Worm (Caenorhabditis elegans) whole organism, young adult: Measurements from ENCODE around the gene C15H7.3.
A peak's percentile ranks its signal among the peaks of the same experiment; 100 is the strongest.

Experiments used
- B0035.1 ChIP-seq: sonication (generic microtip); optimal IDR thresholded peaks from 2 replicates; lab custom pipeline; 2016; ENCODE audit warnings: missing genetic modification characterization, mild to moderate bottlenecking, missing compliant biosample characterization, missing genotype, missing genetic modification reagents
- B0336.3 ChIP-seq: fragments of 200-800 bp; sonication (Bioruptor generic); IDR thresholded peaks from 2 replicates; pipeline ENCODE4 v1.3.6; 2022; ENCODE audit warnings: missing genetic modification characterization, missing compliant biosample characterization
- F10E7.11 ChIP-seq: sonication (generic microtip); optimal IDR thresholded peaks from 2 replicates; lab custom pipeline; 2017; ENCODE audit warnings: mild to moderate bottlenecking, missing genetic modification characterization, moderate library complexity, missing compliant biosample characterization
- F23B12.7 ChIP-seq: sonication (generic microtip); optimal IDR thresholded peaks from 2 replicates; lab custom pipeline; 2017; ENCODE audit warnings: missing genetic modification characterization, mild to moderate bottlenecking, missing compliant biosample characterization, antibody characterized with exemption, moderate library complexity; ENCODE audit not compliant: insufficient read depth
- F39B2.1 ChIP-seq: fragments of 200-800 bp; sonication (Bioruptor generic); IDR thresholded peaks from 2 replicates; pipeline ENCODE4 v1.3.6; 2022; ENCODE audit warnings: missing genetic modification reagents, missing genetic modification characterization, missing compliant biosample characterization
- F52B5.7 ChIP-seq: sonication (generic microtip); optimal IDR thresholded peaks from 2 replicates; lab custom pipeline; 2016; ENCODE audit warnings: mild to moderate bottlenecking, missing genetic modification characterization, missing compliant biosample characterization
- F57A8.1 ChIP-seq: fragments of 200-800 bp; sonication (Bioruptor generic); optimal IDR thresholded peaks from 2 replicates; lab custom pipeline; 2018; ENCODE audit warnings: mild to moderate bottlenecking, missing genetic modification characterization, moderate library complexity, missing compliant biosample characterization
- K12H6.12 ChIP-seq: fragments of 200-800 bp; sonication (Bioruptor generic); optimal IDR thresholded peaks from 2 replicates; lab custom pipeline; 2018; ENCODE audit warnings: mild to moderate bottlenecking, missing genetic modification characterization, missing compliant biosample characterization
- Y53G8AR.9 ChIP-seq: fragments of 200-800 bp; sonication (Bioruptor generic); conservative IDR thresholded peaks from 2 replicates; pipeline ENCODE4 v1.3.6; 2022; ENCODE audit warnings: missing genetic modification reagents, missing genetic modification characterization, missing compliant biosample characterization
- Y67H2A.10 ChIP-seq: fragments of 200-800 bp; sonication (Bioruptor generic); conservative IDR thresholded peaks from 2 replicates; pipeline ENCODE4 v1.3.6; 2022; ENCODE audit warnings: missing genetic modification reagents, missing genetic modification characterization, missing compliant biosample characterization
- ama-1 ChIP-seq, 3 experiments: fragments of 150-350 bp in 1 of 3; sonication (generic microtip) in 2 of 3; optimal IDR thresholded peaks; 2 replicates each; lab custom pipeline; 2014 to 2018; ENCODE audit warnings: missing biosample characterization in 2 of 3, missing genetic modification characterization in 2 of 3, missing genetic modification reagents in 2 of 3
- atf-7 ChIP-seq: sonication (generic microtip); optimal IDR thresholded peaks from 2 replicates; lab custom pipeline; 2017; ENCODE audit warnings: mild to moderate bottlenecking, missing genetic modification characterization, missing compliant biosample characterization
- attf-5 ChIP-seq: fragments of 200-800 bp; sonication (Bioruptor generic); optimal IDR thresholded peaks from 2 replicates; lab custom pipeline; 2018; ENCODE audit warnings: mild to moderate bottlenecking, missing genetic modification characterization, missing compliant biosample characterization
- ccch-3 ChIP-seq: fragments of 200-800 bp; sonication (Bioruptor generic); optimal IDR thresholded peaks from 2 replicates; lab custom pipeline; 2018; ENCODE audit warnings: mild to moderate bottlenecking, missing genetic modification characterization, missing compliant biosample characterization
- cebp-1 ChIP-seq, 2 experiments: fragments of 200-800 bp in 1 of 2; sonication (Bioruptor generic) in 1 of 2; sonication (generic microtip) in 1 of 2; IDR thresholded peaks in 1 of 2; optimal IDR thresholded peaks in 1 of 2; 2 replicates each; pipeline versions ENCODE4 v1.3.6 to Lab custom; 2017 to 2022; ENCODE audit warnings: missing compliant biosample characterization in 2 of 2, missing genetic modification characterization in 2 of 2, mild to moderate bottlenecking in 1 of 2, missing genetic modification reagents in 1 of 2, moderate library complexity in 1 of 2
- cebp-2 ChIP-seq: fragments of 200-800 bp; sonication (Bioruptor generic); IDR thresholded peaks from 2 replicates; pipeline ENCODE4 v1.3.6; 2022; ENCODE audit warnings: missing genetic modification characterization, missing compliant biosample characterization
- ceh-100 ChIP-seq: fragments of 200-800 bp; sonication (Bioruptor generic); IDR thresholded peaks from 2 replicates; pipeline ENCODE4 v1.3.6; 2022; ENCODE audit warnings: missing genetic modification reagents, missing genetic modification characterization, missing compliant biosample characterization
- ceh-40 ChIP-seq: fragments of 200-800 bp; sonication (Bioruptor generic); IDR thresholded peaks from 2 replicates; pipeline ENCODE4 v1.3.6; 2022; ENCODE audit warnings: missing genetic modification characterization, missing compliant biosample characterization
- chd-7 ChIP-seq: sonication (generic microtip); optimal IDR thresholded peaks from 2 replicates; lab custom pipeline; 2016; ENCODE audit warnings: mild to moderate bottlenecking, missing genetic modification characterization, moderate library complexity, missing compliant biosample characterization
- die-1 ChIP-seq: sonication (generic microtip); optimal IDR thresholded peaks from 2 replicates; lab custom pipeline; 2016; ENCODE audit warnings: missing genotype, mild to moderate bottlenecking, missing genetic modification characterization, missing compliant biosample characterization
- dpff-1 ChIP-seq: sonication (generic microtip); optimal IDR thresholded peaks from 2 replicates; lab custom pipeline; 2017; ENCODE audit warnings: mild to moderate bottlenecking, missing genetic modification characterization, missing compliant biosample characterization
- dpl-1 ChIP-seq: fragments of 150-350 bp; optimal IDR thresholded peaks from 2 replicates; lab custom pipeline; 2014; ENCODE audit warnings: missing biosample characterization, missing genetic modification reagents, missing genetic modification characterization
- efl-1 ChIP-seq: fragments of 150-350 bp; optimal IDR thresholded peaks from 2 replicates; lab custom pipeline; 2014; ENCODE audit warnings: missing biosample characterization, missing genetic modification reagents, missing genetic modification characterization
- ekl-4 ChIP-seq: fragments of 200-800 bp; sonication (Bioruptor generic); IDR thresholded peaks from 2 replicates; pipeline ENCODE4 v1.3.6; 2022; ENCODE audit warnings: missing genetic modification reagents, missing genetic modification characterization, missing compliant biosample characterization
- fkh-3 ChIP-seq: sonication (generic microtip); optimal IDR thresholded peaks from 2 replicates; lab custom pipeline; 2016; ENCODE audit warnings: mild to moderate bottlenecking, missing genetic modification characterization, missing compliant biosample characterization
- hmg-1.2 ChIP-seq: fragments of 200-800 bp; sonication (Bioruptor generic); IDR thresholded peaks from 2 replicates; pipeline ENCODE4 v1.3.6; 2022; ENCODE audit warnings: missing genetic modification reagents, missing genetic modification characterization, missing compliant biosample characterization
- lag-1 ChIP-seq: fragments of 200-800 bp; sonication (Bioruptor generic); IDR thresholded peaks from 2 replicates; pipeline ENCODE4 v1.3.6; 2022; ENCODE audit warnings: missing genetic modification reagents, missing genetic modification characterization, missing compliant biosample characterization
- lin-54 ChIP-seq: fragments of 200-800 bp; sonication (Bioruptor generic); optimal IDR thresholded peaks from 2 replicates; lab custom pipeline; 2018; ENCODE audit warnings: mild to moderate bottlenecking, missing genetic modification characterization, missing compliant biosample characterization
- lir-1 ChIP-seq: fragments of 200-800 bp; sonication (Bioruptor generic); conservative IDR thresholded peaks from 2 replicates; pipeline ENCODE4 v1.3.6; 2022; ENCODE audit warnings: missing genetic modification reagents, missing genetic modification characterization, missing compliant biosample characterization
- lsl-1 ChIP-seq: fragments of 200-800 bp; sonication (Bioruptor generic); optimal IDR thresholded peaks from 2 replicates; lab custom pipeline; 2018; ENCODE audit warnings: mild to moderate bottlenecking, missing genetic modification characterization, moderate library complexity, missing compliant biosample characterization
- madf-6 ChIP-seq: fragments of 200-800 bp; sonication (Bioruptor generic); IDR thresholded peaks from 2 replicates; pipeline ENCODE4 v1.3.6; 2022; ENCODE audit warnings: missing genetic modification reagents, missing genetic modification characterization, missing compliant biosample characterization
- nfyb-1 ChIP-seq: fragments of 200-800 bp; sonication (Bioruptor generic); IDR thresholded peaks from 2 replicates; pipeline ENCODE4 v1.3.6; 2022; ENCODE audit warnings: missing genetic modification reagents, missing genetic modification characterization, missing compliant biosample characterization
- pbrm-1 ChIP-seq: fragments of 200-800 bp; sonication (Bioruptor generic); IDR thresholded peaks from 2 replicates; pipeline ENCODE4 v1.3.6; 2022; ENCODE audit warnings: missing genetic modification reagents, missing genetic modification characterization, missing compliant biosample characterization
- rcor-1 ChIP-seq: fragments of 200-800 bp; sonication (Bioruptor generic); IDR thresholded peaks from 2 replicates; pipeline ENCODE4 v1.3.6; 2022; ENCODE audit warnings: missing genetic modification reagents, missing genetic modification characterization, missing compliant biosample characterization
- rec-8 ChIP-seq, 2 experiments: sonication (generic microtip); optimal IDR thresholded peaks; 2 replicates each; lab custom pipeline; 2016; ENCODE audit warnings: mild to moderate bottlenecking in 2 of 2, missing genetic modification characterization in 2 of 2, missing genetic modification reagents in 2 of 2, missing genotype in 2 of 2, missing biosample characterization in 1 of 2, missing compliant biosample characterization in 1 of 2, moderate library complexity in 1 of 2
- repo-1 ChIP-seq: sonication (generic microtip); optimal IDR thresholded peaks from 2 replicates; lab custom pipeline; 2017; ENCODE audit warnings: mild to moderate bottlenecking, missing genetic modification characterization, missing compliant biosample characterization
- rpc-1 ChIP-seq, 2 experiments: fragments of 150-350 bp in 1 of 2; sonication (generic microtip) in 1 of 2; optimal IDR thresholded peaks; 2 replicates each; lab custom pipeline; 2014 to 2018; ENCODE audit warnings: missing biosample characterization in 1 of 2, missing genetic modification characterization in 1 of 2, missing genetic modification reagents in 1 of 2, missing genotype in 1 of 2
- sdz-38 ChIP-seq: sonication (generic microtip); optimal IDR thresholded peaks from 2 replicates; lab custom pipeline; 2016; ENCODE audit warnings: missing genotype, missing genetic modification characterization, missing compliant biosample characterization
- snpc-1.3 ChIP-seq: sonication (generic microtip); optimal IDR thresholded peaks from 2 replicates; lab custom pipeline; 2017; ENCODE audit warnings: missing genetic modification characterization, mild to moderate bottlenecking, missing compliant biosample characterization, antibody characterized with exemption, moderate library complexity, missing genotype, missing genetic modification reagents; ENCODE audit not compliant: insufficient read depth
- snpc-4 ChIP-seq, 5 experiments: fragments of 150-350 bp in 1 of 5; sonication (generic microtip) in 4 of 5; optimal IDR thresholded peaks; 2 replicates each; lab custom pipeline; 2014 to 2018; ENCODE audit warnings: missing genetic modification characterization in 5 of 5, missing biosample characterization in 3 of 5, antibody characterized with exemption in 2 of 5, mild to moderate bottlenecking in 2 of 5, missing compliant biosample characterization in 2 of 5, missing genotype in 2 of 5, moderate library complexity in 2 of 5, missing genetic modification reagents in 1 of 5
- tbp1 ChIP-seq: fragments of 200-800 bp; sonication (Bioruptor generic); optimal IDR thresholded peaks from 2 replicates; lab custom pipeline; 2018; ENCODE audit warnings: mild to moderate bottlenecking, missing genetic modification characterization, missing compliant biosample characterization
- tbx-9 ChIP-seq: sonication (generic microtip); optimal IDR thresholded peaks from 2 replicates; lab custom pipeline; 2016; ENCODE audit warnings: borderline replicate concordance, missing genetic modification characterization, inconsistent platforms, missing compliant biosample characterization
- tlf-1 ChIP-seq: fragments of 200-800 bp; sonication (Bioruptor generic); optimal IDR thresholded peaks from 2 replicates; lab custom pipeline; 2018; ENCODE audit warnings: mild to moderate bottlenecking, missing genetic modification characterization, missing compliant biosample characterization
- zfh-2 ChIP-seq: fragments of 200-800 bp; sonication (Bioruptor generic); conservative IDR thresholded peaks from 2 replicates; pipeline ENCODE4 v1.3.6; 2022; ENCODE audit warnings: missing genetic modification reagents, missing genetic modification characterization, missing compliant biosample characterization

The C15H7.3 gene

ce11 chrIII:9616933-9617332 is 34.8 kb downstream of the C15H7.3 start (continued):
- peak in 1 of 2 experiments; percentile 17 for TF ChIP-seq rec-8 (tag; optimal IDR thresholded peaks at IDR 0.05; lab: Kevin White, UChicago)
- TF ChIP-seq tbp1, result peak; percentile 75
- no peak for TF ChIP-seq F57A8.1 (GFP tag; lab: Kevin White, UChicago)
- peak; percentile 42 for TF ChIP-seq F23B12.7 (tag; lab: Kevin White, UChicago)
- TF ChIP-seq ccch-3 (GFP tag; lab: Kevin White, UChicago), result no peak
- no peak for TF ChIP-seq F52B5.7 (tag; lab: Kevin White, UChicago)
- peak; percentile 81; the same call in 1 of the 2 replicates for TF ChIP-seq Y67H2A.10 (GFP tag; lab: Robert Waterston, UW)
- peak; percentile 96 for TF ChIP-seq snpc-1.3 (tag; lab: Kevin White, UChicago)
- peak; percentile 100 for TF ChIP-seq madf-6
- no peak for TF ChIP-seq lag-1 (GFP tag; lab: Robert Waterston, UW)
- 0 out of 2 replicates have a peak, but pooled peaks have one; percentile 48 for TF ChIP-seq ceh-40 (GFP tag; lab: Robert Waterston, UW)
- TF ChIP-seq tlf-1 (GFP tag; lab: Kevin White, UChicago), result peak; percentile 98
- no peak for TF ChIP-seq tbx-9
- TF ChIP-seq sdz-38 (tag; lab: Kevin White, UChicago), result no peak
- TF ChIP-seq K12H6.12 (tag; lab: Kevin White, UChicago), result no peak
- TF ChIP-seq F39B2.1 (GFP tag; lab: Robert Waterston, UW), result peak; percentile 72; the same call in 1 of the 2 replicates
- no peak for TF ChIP-seq F10E7.11
- peak; percentile 16 for TF ChIP-seq die-1 (tag; lab: Kevin White, UChicago)
- peak; percentile 96 for TF ChIP-seq lsl-1 (GFP tag; lab: Kevin White, UChicago)
- no peak for TF ChIP-seq dpff-1 (tag; lab: Kevin White, UChicago)
- TF ChIP-seq rcor-1 (GFP tag; lab: Robert Waterston, UW), result peak; percentile 97
- no peak for TF ChIP-seq cebp-2 (GFP tag; lab: Robert Waterston, UW)
- TF ChIP-seq ama-1 (optimal IDR thresholded peaks at IDR 0.05; lab: Kevin White, UChicago), result no peak
- TF ChIP-seq ama-1 (GFP tag; optimal IDR thresholded peaks at IDR 0.05; lab: Kevin White, UChicago), result peak in 1 of 2 experiments; percentile 42
- TF ChIP-seq lir-1 (GFP tag; lab: Robert Waterston, UW), result peak; percentile 93
- TF ChIP-seq rpc-1 (optimal IDR thresholded peaks at IDR 0.05; lab: Kevin White, UChicago), result peak; percentile 15
- no peak for TF ChIP-seq rpc-1 (tag; optimal IDR thresholded peaks at IDR 0.05; lab: Kevin White, UChicago)
- peak; percentile 85 for TF ChIP-seq ceh-100
- peak; percentile 98 for TF ChIP-seq Y53G8AR.9 (GFP tag; lab: Robert Waterston, UW)
- TF ChIP-seq cebp-1 (GFP tag; IDR thresholded peaks at IDR 0.05; lab: Robert Waterston, UW), result no peak
- peak; percentile 33 for TF ChIP-seq cebp-1 (tag; optimal IDR thresholded peaks at IDR 0.05; lab: Kevin White, UChicago)

ce11 chrIII:9616426-9616825 is 35.3 kb downstream of the C15H7.3 start, which contains the start of gene hcp-3:
TSS of gene hcp-3 (minus strand) at chrIII:9616470.
- TF ChIP-seq fkh-3 (no peak), nfyb-1 (GFP tag; lab: Robert Waterston, UW) (no peak), dpl-1 (GFP tag; lab: Kevin White, UChicago) (no peak), hmg-1.2 (GFP tag; lab: Robert Waterston, UW) (peak; percentile 27; the same call in 1 of the 2 replicates), B0035.1 (no peak), ceh-40 (GFP tag; lab: Robert Waterston, UW) (no peak), attf-5 (GFP tag; lab: Kevin White, UChicago) (peak; percentile 26), F23B12.7 (tag; lab: Kevin White, UChicago) (no peak), atf-7 (tag; lab: Kevin White, UChicago) (no peak), zfh-2 (GFP tag; lab: Robert Waterston, UW) (no peak), ekl-4 (GFP tag; lab: Robert Waterston, UW) (no peak), B0336.3 (no peak), chd-7 (tag; lab: Kevin White, UChicago) (no peak), repo-1 (tag; lab: Kevin White, UChicago) (no peak), efl-1 (GFP tag; lab: Kevin White, UChicago) (peak; percentile 2), sdz-38 (tag; lab: Kevin White, UChicago) (no peak), lin-54 (GFP tag; lab: Kevin White, UChicago) (peak; percentile 4), snpc-4 (GFP tag; optimal IDR thresholded peaks at IDR 0.05; lab: Kevin White, UChicago) (no peak), snpc-4 (tag; optimal IDR thresholded peaks at IDR 0.05; lab: Kevin White, UChicago) (peak in 1 of 4 experiments; percentile 5), pbrm-1 (GFP tag; lab: Robert Waterston, UW) (peak; percentile 57; the same call in 1 of the 2 replicates)
